Worm (Caenorhabditis elegans): ENCODE data around the gene wrt-3.

DNA sequence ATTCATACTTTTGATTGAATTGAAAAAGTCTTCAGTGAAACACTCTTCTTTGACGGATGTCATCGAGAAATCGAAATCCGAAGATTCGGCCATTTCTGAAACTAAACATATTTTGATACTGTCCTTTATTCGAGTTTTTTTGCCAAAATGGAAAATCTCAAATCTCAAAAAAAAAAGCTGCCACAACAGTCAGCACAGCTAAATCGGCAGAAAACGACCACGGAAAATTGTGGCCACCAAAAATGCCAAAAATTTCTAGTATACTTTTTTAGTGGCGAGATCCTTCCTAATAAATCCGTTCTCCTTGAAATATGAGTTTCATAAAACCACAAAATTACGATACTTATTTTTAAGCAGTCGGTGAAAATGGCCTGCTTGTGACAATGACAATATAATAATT, 33.3 kb downstream of the wrt-3 start, which contains the start of gene F38E11.9:
- TF ChIP-seq pqm-1 (tag; optimal IDR thresholded peaks at IDR 0.05) (no peak), nhr-237 (tag; optimal IDR thresholded peaks at IDR 0.05) (no peak), unc-39 (tag; optimal IDR thresholded peaks at IDR 0.05) (no peak), nhr-12 (tag; optimal IDR thresholded peaks at IDR 0.05) (no peak), nhr-77 (tag; optimal IDR thresholded peaks at IDR 0.05) (no peak), pha-4 (tag; optimal IDR thresholded peaks at IDR 0.05) (no peak), unc-62 (GFP tag; optimal IDR thresholded peaks at IDR 0.05) (no peak), nfya-1 (tag; optimal IDR thresholded peaks at IDR 0.05; ENCODE audit: insufficient read depth) (no peak), fkh-10 (GFP tag; optimal IDR thresholded peaks at IDR 0.05) (no peak)
